Worm (Caenorhabditis elegans) whole organism, L3 larva: ENCODE data around the gene T04F3.5.

Experiments used
- R02D3.7 ChIP-seq: fragments of 150-350 bp; optimal IDR thresholded peaks from 2 replicates; lab custom pipeline; 2014; ENCODE audit warnings: missing biosample characterization, missing genetic modification characterization
- ZK546.5 ChIP-seq: sonication (generic microtip); optimal IDR thresholded peaks from 2 replicates; lab custom pipeline; 2017; ENCODE audit warnings: missing biosample characterization, missing genetic modification characterization
- aly-2 ChIP-seq: fragments of 150-350 bp; optimal IDR thresholded peaks from 2 replicates; lab custom pipeline; 2014; ENCODE audit warnings: missing biosample characterization, missing genetic modification characterization
- ceh-16 ChIP-seq: sonication (generic microtip); optimal IDR thresholded peaks from 2 replicates; lab custom pipeline; 2017; ENCODE audit warnings: missing biosample characterization, missing genetic modification characterization
- ceh-28 ChIP-seq: fragments of 150-350 bp; optimal IDR thresholded peaks from 2 replicates; lab custom pipeline; 2014; ENCODE audit warnings: missing biosample characterization, missing genetic modification reagents, missing genetic modification characterization
- ceh-82 ChIP-seq: fragments of 150-350 bp; optimal IDR thresholded peaks from 2 replicates; lab custom pipeline; 2014; ENCODE audit warnings: missing biosample characterization, missing genetic modification characterization
- ceh-9 ChIP-seq: sonication (generic microtip); optimal IDR thresholded peaks from 2 replicates; lab custom pipeline; 2018; ENCODE audit warnings: missing biosample characterization, missing genetic modification characterization
- daf-12 ChIP-seq: fragments of 150-350 bp; optimal IDR thresholded peaks from 2 replicates; lab custom pipeline; 2014; ENCODE audit warnings: missing biosample characterization, missing genetic modification reagents, missing genetic modification characterization
- egl-27 ChIP-seq: sonication (generic microtip); optimal IDR thresholded peaks from 4 replicates; lab custom pipeline; 2017; ENCODE audit warnings: missing biosample characterization, missing genetic modification reagents, missing genetic modification characterization
- egl-5 ChIP-seq: fragments of 150-350 bp; optimal IDR thresholded peaks from 2 replicates; lab custom pipeline; 2017; ENCODE audit warnings: missing biosample characterization, missing genetic modification reagents, missing genetic modification characterization, inconsistent platforms
- elt-1 ChIP-seq: fragments of 150-350 bp; optimal IDR thresholded peaks from 2 replicates; lab custom pipeline; 2014; ENCODE audit warnings: missing biosample characterization, missing genetic modification characterization
- elt-2 ChIP-seq: sonication (generic microtip); optimal IDR thresholded peaks from 2 replicates; lab custom pipeline; 2016; ENCODE audit warnings: missing genetic modification reagents, mild to moderate bottlenecking, missing genetic modification characterization, missing compliant biosample characterization
- elt-3 ChIP-seq, 3 experiments: fragments of 150-350 bp in 1 of 3; sonication (generic microtip) in 2 of 3; optimal IDR thresholded peaks; 2 replicates in 2 of 3; 4 replicates in 1 of 3; lab custom pipeline; 2014 to 2017; ENCODE audit warnings: missing biosample characterization in 3 of 3, missing genetic modification characterization in 3 of 3
- fkh-10 ChIP-seq: sonication (generic microtip); optimal IDR thresholded peaks from 2 replicates; lab custom pipeline; 2017; ENCODE audit warnings: missing biosample characterization, missing genetic modification reagents, missing genetic modification characterization
- fkh-2 ChIP-seq: fragments of 150-350 bp; optimal IDR thresholded peaks from 2 replicates; lab custom pipeline; 2014; ENCODE audit warnings: missing biosample characterization, missing genetic modification reagents, missing genetic modification characterization
- fos-1 ChIP-seq: fragments of 150-350 bp; optimal IDR thresholded peaks from 2 replicates; lab custom pipeline; 2014; ENCODE audit warnings: missing biosample characterization, missing genetic modification characterization
- jun-1 ChIP-seq: fragments of 150-350 bp; optimal IDR thresholded peaks from 2 replicates; lab custom pipeline; 2014; ENCODE audit warnings: missing biosample characterization, missing genetic modification reagents, missing genetic modification characterization
- lin-15B ChIP-seq: fragments of 150-350 bp; optimal IDR thresholded peaks from 2 replicates; lab custom pipeline; 2014; ENCODE audit warnings: missing biosample characterization, missing genetic modification characterization
- lin-39 ChIP-seq: fragments of 150-350 bp; optimal IDR thresholded peaks from 2 replicates; lab custom pipeline; 2018; ENCODE audit warnings: missing biosample characterization, missing genetic modification reagents, missing genetic modification characterization
- mdl-1 ChIP-seq: fragments of 150-350 bp; optimal IDR thresholded peaks from 2 replicates; lab custom pipeline; 2014; ENCODE audit warnings: missing biosample characterization, missing genetic modification characterization
- mml-1 ChIP-seq: fragments of 150-350 bp; sonication (generic microtip); optimal IDR thresholded peaks from 3 replicates; lab custom pipeline; 2014; ENCODE audit warnings: missing biosample characterization, missing genetic modification characterization
- nfya-1 ChIP-seq: sonication (generic microtip); optimal IDR thresholded peaks from 2 replicates; lab custom pipeline; 2017; ENCODE audit warnings: missing genetic modification characterization, mild to moderate bottlenecking, missing compliant biosample characterization, antibody characterized with exemption, moderate library complexity; ENCODE audit not compliant: insufficient read depth
- nhr-11 ChIP-seq: fragments of 150-350 bp; optimal IDR thresholded peaks from 2 replicates; lab custom pipeline; 2014; ENCODE audit warnings: missing biosample characterization, missing genetic modification characterization
- nhr-12 ChIP-seq: fragments of 150-350 bp; optimal IDR thresholded peaks from 2 replicates; lab custom pipeline; 2014; ENCODE audit warnings: missing biosample characterization, missing genetic modification characterization
- nhr-23 ChIP-seq: fragments of 150-350 bp; optimal IDR thresholded peaks from 2 replicates; lab custom pipeline; 2014; ENCODE audit warnings: missing biosample characterization, missing genetic modification reagents, missing genetic modification characterization
- nhr-237 ChIP-seq: fragments of 150-350 bp; optimal IDR thresholded peaks from 2 replicates; lab custom pipeline; 2014; ENCODE audit warnings: missing biosample characterization, missing genetic modification characterization
- nhr-25 ChIP-seq: sonication (generic microtip); optimal IDR thresholded peaks from 2 replicates; lab custom pipeline; 2017; ENCODE audit warnings: missing biosample characterization, missing genetic modification characterization
- nhr-28 ChIP-seq: fragments of 150-350 bp; optimal IDR thresholded peaks from 2 replicates; lab custom pipeline; 2014; ENCODE audit warnings: missing biosample characterization, missing genetic modification characterization
- nhr-43 ChIP-seq: sonication (generic microtip); optimal IDR thresholded peaks from 2 replicates; lab custom pipeline; 2016; ENCODE audit warnings: mild to moderate bottlenecking, missing genetic modification characterization, missing compliant biosample characterization; ENCODE audit not compliant: poor library complexity, severe bottlenecking
- nhr-67 ChIP-seq: fragments of 150-350 bp; optimal IDR thresholded peaks from 2 replicates; lab custom pipeline; 2014; ENCODE audit warnings: missing biosample characterization, missing genetic modification characterization
- nhr-76 ChIP-seq: fragments of 150-350 bp; sonication (generic microtip); optimal IDR thresholded peaks from 5 replicates; lab custom pipeline; 2014; ENCODE audit warnings: missing biosample characterization, missing genetic modification characterization
- nhr-77 ChIP-seq: fragments of 150-350 bp; optimal IDR thresholded peaks from 2 replicates; lab custom pipeline; 2014; ENCODE audit warnings: missing biosample characterization, missing genetic modification characterization
- pha-4 ChIP-seq: fragments of 150-350 bp; optimal IDR thresholded peaks from 2 replicates; lab custom pipeline; 2014; ENCODE audit warnings: missing biosample characterization, missing genetic modification reagents, missing genetic modification characterization
- pqm-1 ChIP-seq: fragments of 150-350 bp; optimal IDR thresholded peaks from 2 replicates; lab custom pipeline; 2017; ENCODE audit warnings: missing biosample characterization, missing genetic modification characterization, inconsistent platforms
- sea-2 ChIP-seq: fragments of 150-350 bp; sonication (generic microtip); optimal IDR thresholded peaks from 4 replicates; lab custom pipeline; 2014; ENCODE audit warnings: missing biosample characterization, missing genetic modification reagents, missing genetic modification characterization
- snpc-4 ChIP-seq: fragments of 150-350 bp; optimal IDR thresholded peaks from 2 replicates; lab custom pipeline; 2014; ENCODE audit warnings: missing biosample characterization, missing genetic modification characterization
- tbx-2 ChIP-seq: sonication (generic microtip); optimal IDR thresholded peaks from 2 replicates; lab custom pipeline; 2016; ENCODE audit warnings: mild to moderate bottlenecking, missing genetic modification characterization, missing compliant biosample characterization
- unc-39 ChIP-seq: sonication (generic microtip); optimal IDR thresholded peaks from 4 replicates; lab custom pipeline; 2017; ENCODE audit warnings: missing biosample characterization, missing genetic modification characterization
- unc-62 ChIP-seq: fragments of 150-350 bp; sonication (generic microtip); optimal IDR thresholded peaks from 4 replicates; lab custom pipeline; 2014; ENCODE audit warnings: missing biosample characterization, missing genetic modification reagents, missing genetic modification characterization
- zag-1 ChIP-seq: fragments of 150-350 bp; optimal IDR thresholded peaks from 2 replicates; lab custom pipeline; 2014; ENCODE audit warnings: missing biosample characterization, missing genetic modification characterization
- ztf-11 ChIP-seq: fragments of 150-350 bp; optimal IDR thresholded peaks from 2 replicates; lab custom pipeline; 2014; ENCODE audit warnings: missing biosample characterization, missing genetic modification characterization
- ztf-4 ChIP-seq: fragments of 150-350 bp; optimal IDR thresholded peaks from 2 replicates; lab custom pipeline; 2014; ENCODE audit warnings: missing biosample characterization, missing genetic modification characterization

The T04F3.5 gene

DNA sequence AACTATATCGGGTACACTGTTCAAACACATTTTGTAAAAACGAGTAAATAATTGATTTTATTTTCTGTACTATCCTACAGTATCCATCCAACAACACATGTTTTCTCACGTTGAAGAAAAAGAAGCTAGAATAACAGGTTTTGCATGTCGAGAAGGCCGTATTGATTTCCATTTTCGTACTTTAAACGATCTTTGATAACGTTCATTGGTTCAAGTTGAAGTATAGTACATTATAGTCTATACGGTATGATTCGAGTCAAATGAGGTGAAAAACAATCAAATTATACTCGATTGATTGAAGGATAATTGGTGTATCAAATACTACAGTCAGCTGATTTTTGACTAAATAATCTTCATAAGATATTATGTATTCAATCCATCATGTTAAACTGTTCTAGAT, 40.0 kb downstream of the T04F3.5 start:
- no peak for TF ChIP-seq unc-62 (GFP tag; lab: Kevin White, UChicago)
- TF ChIP-seq nhr-67 (tag; lab: Kevin White, UChicago), result no peak
- TF ChIP-seq nhr-25, result peak; percentile 50
- no peak for TF ChIP-seq aly-2 (tag; lab: Kevin White, UChicago)
- peak; percentile 2 for TF ChIP-seq mdl-1
- TF ChIP-seq nfya-1, result peak; percentile 36
- peak; percentile 55 for TF ChIP-seq nhr-43 (tag; lab: Kevin White, UChicago)

DNA sequence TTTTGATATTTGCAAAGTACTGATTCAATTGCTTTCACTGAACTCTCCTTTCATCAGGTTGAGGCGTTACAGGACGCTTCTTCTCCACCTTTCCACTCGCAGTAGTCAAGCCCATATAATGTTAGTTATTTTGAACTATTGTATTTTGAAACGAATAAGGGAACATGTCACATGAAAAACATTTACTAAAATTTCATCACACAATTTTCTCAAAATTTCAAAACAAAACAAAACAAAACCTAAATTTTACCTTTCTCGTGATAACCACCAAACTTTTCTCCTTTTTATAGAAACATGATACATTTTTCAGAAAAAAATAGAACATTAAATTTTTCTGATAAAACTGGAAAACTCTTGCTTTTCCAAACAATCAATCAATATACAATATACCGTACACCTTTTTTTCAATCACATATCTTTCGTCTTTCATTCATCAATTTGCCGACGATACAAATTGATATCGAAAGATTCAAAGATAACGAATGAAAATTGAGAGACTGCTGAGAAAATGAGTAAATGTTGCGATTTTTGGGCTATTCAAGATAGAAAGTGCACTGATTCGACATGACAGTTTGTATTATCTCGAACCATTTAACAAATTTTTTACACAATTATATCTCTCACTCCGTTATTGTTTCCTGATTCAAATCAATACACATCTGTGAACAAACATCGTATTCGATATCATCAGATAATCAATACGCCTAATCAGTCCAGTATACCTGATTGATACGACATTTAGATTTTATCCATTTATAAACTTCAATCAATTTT, 40.8 kb downstream of the T04F3.5 start:
- TF ChIP-seq nhr-11 (tag; lab: Kevin White, UChicago) (no peak), zag-1 (tag; lab: Kevin White, UChicago) (no peak), ZK546.5 (no peak), nhr-237 (no peak), pha-4 (tag; lab: Kevin White, UChicago) (no peak), egl-5 (tag; lab: Kevin White, UChicago) (no peak), R02D3.7 (tag; lab: Kevin White, UChicago) (no peak), nhr-23 (peak; percentile 74), fkh-2 (tag; lab: Kevin White, UChicago) (no peak), unc-62 (GFP tag; lab: Kevin White, UChicago) (no peak), snpc-4 (tag; lab: Kevin White, UChicago) (no peak), ztf-11 (tag; lab: Kevin White, UChicago) (no peak), egl-27 (no peak), nhr-28 (tag; lab: Kevin White, UChicago) (no peak), ztf-4 (tag; lab: Kevin White, UChicago) (no peak), mdl-1 (no peak), fos-1 (tag; lab: Kevin White, UChicago) (no peak), ceh-28 (peak; percentile 68), daf-12 (tag; lab: Kevin White, UChicago) (no peak), nhr-76 (peak; percentile 62), aly-2 (tag; lab: Kevin White, UChicago) (no peak), nhr-12 (tag; lab: Kevin White, UChicago) (no peak), elt-3 (tag; optimal IDR thresholded peaks at IDR 0.05; lab: Kevin White, UChicago) (peak in 2 of 3 experiments; percentile 76 to 86), jun-1 (no peak), lin-15B (no peak), unc-39 (no peak), ceh-82 (tag; lab: Kevin White, UChicago) (no peak), elt-1 (tag; lab: Kevin White, UChicago) (no peak), ceh-9 (tag; lab: Kevin White, UChicago) (no peak), nhr-77 (tag; lab: Kevin White, UChicago) (no peak), nhr-43 (tag; lab: Kevin White, UChicago) (peak; percentile 75), nhr-25 (peak; percentile 39), tbx-2 (tag; lab: Kevin White, UChicago) (peak; percentile 46), sea-2 (GFP tag; lab: Kevin White, UChicago) (no peak), fkh-10 (GFP tag; lab: Kevin White, UChicago) (no peak), nhr-67 (tag; lab: Kevin White, UChicago) (no peak), mml-1 (no peak), ceh-16 (tag; lab: Kevin White, UChicago) (no peak), lin-39 (tag; lab: Kevin White, UChicago) (no peak), elt-2 (tag; lab: Kevin White, UChicago) (peak; percentile 40), pqm-1 (tag; lab: Kevin White, UChicago) (no peak)
